Worm (Caenorhabditis elegans) whole organism, L3 larva: Measurements from ENCODE around the gene mfsd-6.

Source experiments
- aly-2 ChIP-seq: fragments of 150-350 bp; optimal IDR thresholded peaks from 2 replicates; lab custom pipeline; 2014; ENCODE audit warnings: missing biosample characterization, missing genetic modification characterization
- egl-27 ChIP-seq: sonication (generic microtip); optimal IDR thresholded peaks from 4 replicates; lab custom pipeline; 2017; ENCODE audit warnings: missing biosample characterization, missing genetic modification reagents, missing genetic modification characterization
- egl-5 ChIP-seq: fragments of 150-350 bp; optimal IDR thresholded peaks from 2 replicates; lab custom pipeline; 2017; ENCODE audit warnings: missing biosample characterization, missing genetic modification reagents, missing genetic modification characterization, inconsistent platforms
- fkh-10 ChIP-seq: sonication (generic microtip); optimal IDR thresholded peaks from 2 replicates; lab custom pipeline; 2017; ENCODE audit warnings: missing biosample characterization, missing genetic modification reagents, missing genetic modification characterization
- fos-1 ChIP-seq: fragments of 150-350 bp; optimal IDR thresholded peaks from 2 replicates; lab custom pipeline; 2014; ENCODE audit warnings: missing biosample characterization, missing genetic modification characterization
- lin-39 ChIP-seq: fragments of 150-350 bp; optimal IDR thresholded peaks from 2 replicates; lab custom pipeline; 2018; ENCODE audit warnings: missing biosample characterization, missing genetic modification reagents, missing genetic modification characterization
- nfya-1 ChIP-seq: sonication (generic microtip); optimal IDR thresholded peaks from 2 replicates; lab custom pipeline; 2017; ENCODE audit warnings: missing genetic modification characterization, mild to moderate bottlenecking, missing compliant biosample characterization, antibody characterized with exemption, moderate library complexity; ENCODE audit not compliant: insufficient read depth
- nhr-11 ChIP-seq: fragments of 150-350 bp; optimal IDR thresholded peaks from 2 replicates; lab custom pipeline; 2014; ENCODE audit warnings: missing biosample characterization, missing genetic modification characterization
- nhr-77 ChIP-seq: fragments of 150-350 bp; optimal IDR thresholded peaks from 2 replicates; lab custom pipeline; 2014; ENCODE audit warnings: missing biosample characterization, missing genetic modification characterization
- pqm-1 ChIP-seq: fragments of 150-350 bp; optimal IDR thresholded peaks from 2 replicates; lab custom pipeline; 2017; ENCODE audit warnings: missing biosample characterization, missing genetic modification characterization, inconsistent platforms
- unc-39 ChIP-seq: sonication (generic microtip); optimal IDR thresholded peaks from 4 replicates; lab custom pipeline; 2017; ENCODE audit warnings: missing biosample characterization, missing genetic modification characterization

DNA sequence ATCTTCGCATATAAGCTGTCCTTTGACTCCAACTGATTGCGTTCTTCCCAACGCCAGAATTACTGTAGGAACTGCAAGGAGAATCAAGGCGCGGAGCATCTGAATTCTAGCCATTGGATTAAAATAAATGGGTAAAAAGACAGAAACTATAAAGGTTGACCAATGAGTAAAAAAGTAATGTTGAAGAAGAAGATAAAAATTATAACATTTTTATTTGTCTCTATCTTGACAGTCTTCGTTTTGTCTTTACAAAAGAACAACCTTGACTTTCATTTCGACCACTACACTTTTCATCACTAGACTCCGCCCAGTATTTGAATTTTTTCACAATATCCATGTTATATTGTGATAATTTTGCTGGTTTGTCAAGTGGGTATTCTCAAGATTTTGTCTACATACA is 14.0 kb downstream of the mfsd-6 start, which contains the start of gene ttr-8:
- no peak for TF ChIP-seq nfya-1 (tag; lab: Kevin White, UChicago)
- no peak for TF ChIP-seq fos-1 (tag; lab: Kevin White, UChicago)
- TF ChIP-seq aly-2 (tag; lab: Kevin White, UChicago), result no peak
- no peak for TF ChIP-seq nhr-11
- TF ChIP-seq lin-39 (tag; lab: Kevin White, UChicago), result no peak
- no peak for TF ChIP-seq egl-5
- no peak for TF ChIP-seq fkh-10 (GFP tag; lab: Kevin White, UChicago)
- no peak for TF ChIP-seq nhr-77 (tag; lab: Kevin White, UChicago)
- no peak for TF ChIP-seq unc-39
- no peak for TF ChIP-seq pqm-1 (tag; lab: Kevin White, UChicago)
- TF ChIP-seq egl-27 (tag; lab: Kevin White, UChicago), result no peak
